ENCODE assay signal across 3 fruit fly cellular contexts in the genomic region with DNA sequence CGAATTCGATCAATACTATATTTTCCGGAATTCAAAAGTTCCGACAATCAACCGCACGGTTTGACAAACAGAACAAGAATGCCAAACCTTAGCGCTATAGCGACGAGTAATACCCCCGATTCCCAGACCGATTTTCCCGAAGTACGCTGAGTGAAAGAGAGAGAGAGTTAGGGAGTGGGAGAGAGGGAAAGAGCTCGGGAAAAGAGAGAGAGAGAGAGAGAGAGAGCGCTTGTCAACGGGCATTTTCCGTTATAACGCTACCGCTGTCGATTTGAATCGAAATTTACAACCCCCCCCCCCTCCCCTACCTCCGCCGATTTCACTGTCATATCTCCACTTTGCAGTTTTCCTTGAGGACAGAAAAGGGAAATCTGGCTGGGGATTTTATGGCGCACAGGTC.
TF ChIP-seq lines count a peak whose summit lies in the region.

No protein-coding gene starts in this region.

- TF ChIP-seq CTCF in whole organism, embryonic (GFP tag; optimal IDR thresholded peaks at IDR 0.05; lab: Kevin White, UChicago) = no peak

TF ChIP-seq in whole organism, adult, 20 proteins besides CTCF, POLR2A, EP300 and RAD21:
- TF ChIP-seq Clk (GFP tag; optimal IDR thresholded peaks at IDR 0.05; lab: Kevin White, UChicago) (no peak), Hr96 (GFP tag; optimal IDR thresholded peaks at IDR 0.05; lab: Kevin White, UChicago) (no peak), tj (GFP tag; optimal IDR thresholded peaks at IDR 0.05; lab: Kevin White, UChicago) (peak; percentile 45), pad (GFP tag; optimal IDR thresholded peaks at IDR 0.05; lab: Kevin White, UChicago) (peak; percentile 7), Mnt (GFP tag; optimal IDR thresholded peaks at IDR 0.05; lab: Kevin White, UChicago) (peak; percentile 17), Crg-1 (GFP tag; optimal IDR thresholded peaks at IDR 0.05; lab: Kevin White, UChicago) (peak; percentile 35), CG11617 (GFP tag; optimal IDR thresholded peaks at IDR 0.05; lab: Kevin White, UChicago) (no peak), CG33017 (tag; optimal IDR thresholded peaks at IDR 0.05; lab: Kevin White, UChicago) (peak; percentile 2), bab1 (GFP tag; optimal IDR thresholded peaks at IDR 0.05; lab: Kevin White, UChicago) (peak; percentile 53), ovo (GFP tag; optimal IDR thresholded peaks at IDR 0.05; lab: Kevin White, UChicago) (peak; percentile 68), CG7101 (tag; optimal IDR thresholded peaks at IDR 0.05; lab: Kevin White, UChicago) (peak; percentile 27), cic (GFP tag; optimal IDR thresholded peaks at IDR 0.05; lab: Kevin White, UChicago) (no peak), cnc (optimal IDR thresholded peaks at IDR 0.05; lab: Kevin White, UChicago) (no peak), CG1620 (GFP tag; optimal IDR thresholded peaks at IDR 0.05; lab: Kevin White, UChicago) (no peak), CG7045 (GFP tag; optimal IDR thresholded peaks at IDR 0.05; lab: Kevin White, UChicago) (no peak), CG14711 (tag; optimal IDR thresholded peaks at IDR 0.05; lab: Kevin White, UChicago) (no peak), toe (GFP tag; optimal IDR thresholded peaks at IDR 0.05; lab: Kevin White, UChicago) (no peak), CG12768 (GFP tag; optimal IDR thresholded peaks at IDR 0.05; lab: Kevin White, UChicago) (peak; percentile 9), CG5204 (GFP tag; optimal IDR thresholded peaks at IDR 0.05; lab: Kevin White, UChicago) (no peak), kay (GFP tag; lab: Kevin White, UChicago; ENCODE audit: borderline replicate concordance) (no peak)

TF ChIP-seq in whole organism, embryonic, 481 proteins besides CTCF, POLR2A, EP300 and RAD21 (continues in another document):
- TF ChIP-seq ci (GFP tag; IDR thresholded peaks at IDR 0.05; lab: Robert Waterston, UW) = 0 out of 3 replicates have a peak, but pooled peaks have one; percentile 35
- TF ChIP-seq CG2199 (GFP tag; IDR thresholded peaks at IDR 0.05; lab: Robert Waterston, UW) = 0 out of 3 replicates have a peak, but pooled peaks have one; percentile 16
- TF ChIP-seq sd (tag; optimal IDR thresholded peaks at IDR 0.05; lab: Kevin White, UChicago) = no peak
- TF ChIP-seq CG1832 (GFP tag; optimal IDR thresholded peaks at IDR 0.05; lab: Kevin White, UChicago) = peak; percentile 67
- TF ChIP-seq chm (GFP tag; IDR thresholded peaks at IDR 0.05; lab: Robert Waterston, UW) = peak; percentile 40; the same call in 1 of the 2 replicates
- peak; percentile 87 for TF ChIP-seq z (GFP tag; IDR thresholded peaks at IDR 0.05; lab: Robert Waterston, UW)
- peak; percentile 0 for TF ChIP-seq CG17385 (GFP tag; optimal IDR thresholded peaks at IDR 0.05; lab: Kevin White, UChicago)
- TF ChIP-seq Rfx (GFP tag; IDR thresholded peaks at IDR 0.05; lab: Robert Waterston, UW) = 0 out of 2 replicates have a peak, but pooled peaks have one; percentile 10
- TF ChIP-seq Jarid2 (GFP tag; optimal IDR thresholded peaks at IDR 0.05; lab: Kevin White, UChicago) = peak; percentile 16
- peak; percentile 52 for TF ChIP-seq pros (GFP tag; optimal IDR thresholded peaks at IDR 0.05; lab: Kevin White, UChicago)
- TF ChIP-seq Opbp (GFP tag; IDR thresholded peaks at IDR 0.05; lab: Robert Waterston, UW; ENCODE audit: partially characterized antibody) = 0 out of 3 replicates have a peak, but pooled peaks have one; percentile 18
- TF ChIP-seq CG1529 (GFP tag; optimal IDR thresholded peaks at IDR 0.05; lab: Kevin White, UChicago) = peak; percentile 97
- peak; percentile 89 for TF ChIP-seq Deaf1 (tag; optimal IDR thresholded peaks at IDR 0.05; lab: Kevin White, UChicago)
- TF ChIP-seq CG2875 (GFP tag; optimal IDR thresholded peaks at IDR 0.05; lab: Kevin White, UChicago) = peak; percentile 22
- TF ChIP-seq Camta (GFP tag; optimal IDR thresholded peaks at IDR 0.05; lab: Kevin White, UChicago) = no peak
- TF ChIP-seq pan (optimal IDR thresholded peaks at IDR 0.05; lab: Kevin White, UChicago) = no peak
- TF ChIP-seq pan (GFP tag; optimal IDR thresholded peaks at IDR 0.05 in 1 of 2, IDR thresholded peaks at IDR 0.05 in 1 of 2) = peak in 1 of 2 experiments; percentile 18
- TF ChIP-seq CG8290 (GFP tag; optimal IDR thresholded peaks at IDR 0.05; lab: Kevin White, UChicago) = peak; percentile 63
- TF ChIP-seq CG8290 (tag; optimal IDR thresholded peaks at IDR 0.05; lab: Kevin White, UChicago) = peak in 1 of 2 experiments; percentile 63
- TF ChIP-seq onecut (GFP tag; IDR thresholded peaks at IDR 0.05; lab: Robert Waterston, UW) = peak; percentile 22; the same call in 1 of the 2 replicates
- TF ChIP-seq CG6791 (GFP tag; IDR thresholded peaks at IDR 0.05; lab: Robert Waterston, UW; ENCODE audit: partially characterized antibody) = peak; percentile 65; the same call in 1 of the 3 replicates
- no peak for TF ChIP-seq esg (GFP tag; conservative IDR thresholded peaks at IDR 0.05; lab: Robert Waterston, UW)
- peak; percentile 81 for TF ChIP-seq CG13894 (tag; optimal IDR thresholded peaks at IDR 0.05; lab: Kevin White, UChicago)
- TF ChIP-seq CG15514 (GFP tag; optimal IDR thresholded peaks at IDR 0.05; lab: Kevin White, UChicago) = no peak
- peak; percentile 29 for TF ChIP-seq cad (GFP tag; optimal IDR thresholded peaks at IDR 0.05; lab: Kevin White, UChicago)
- TF ChIP-seq Trl (optimal IDR thresholded peaks at IDR 0.05; lab: Kevin White, UChicago) = peak; percentile 72 to 94
- TF ChIP-seq Trl (GFP tag; optimal IDR thresholded peaks at IDR 0.05; lab: Kevin White, UChicago) = no peak
- TF ChIP-seq nerfin-1 (tag; optimal IDR thresholded peaks at IDR 0.05; lab: Kevin White, UChicago) = peak; percentile 26
- TF ChIP-seq kni (GFP tag; optimal IDR thresholded peaks at IDR 0.05; lab: Kevin White, UChicago) = peak; percentile 24
- TF ChIP-seq Ets65A (GFP tag; lab: Kevin White, UChicago) = no peak
- TF ChIP-seq Xrp1 (GFP tag; IDR thresholded peaks at IDR 0.05; lab: Robert Waterston, UW) = no peak
- TF ChIP-seq yki (optimal IDR thresholded peaks at IDR 0.05; lab: Kevin White, UChicago) = peak; percentile 68

TF ChIP-seq in whole organism, wandering third instar larva, 38 proteins besides CTCF, POLR2A, EP300 and RAD21:
- TF ChIP-seq Dfd (GFP tag; optimal IDR thresholded peaks at IDR 0.05; lab: Kevin White, UChicago) (peak; percentile 82), Hr78 (GFP tag; optimal IDR thresholded peaks at IDR 0.05; lab: Kevin White, UChicago) (no peak)
TF ChIP-seq in whole organism, wandering third instar larva: peak in this region for 1.
